Fruit fly (Drosophila melanogaster): ENCODE measurements around the gene CG42716.

dm6 chr3L:16043782-16044352, 10.3 kb downstream of the CG42716 start:
- no peak for TF ChIP-seq ttk (optimal IDR thresholded peaks at IDR 0.05)
- TF ChIP-seq Sin3A (optimal IDR thresholded peaks at IDR 0.05) = no peak
- no peak for TF ChIP-seq insv (optimal IDR thresholded peaks at IDR 0.05)
- no peak for TF ChIP-seq psq (optimal IDR thresholded peaks at IDR 0.05)
- no peak for TF ChIP-seq Myc (optimal IDR thresholded peaks at IDR 0.05)
